Worm (Caenorhabditis elegans) whole organism, L4 larva: ENCODE data around the gene T04C10.3.

Experiments used
- D1046.2 ChIP-seq: fragments of 200-800 bp; sonication (Bioruptor generic); IDR thresholded peaks from 2 replicates; pipeline ENCODE4 v1.3.6; 2022; ENCODE audit warnings: missing genetic modification characterization, missing compliant biosample characterization
- F26F4.8 ChIP-seq: fragments of 200-800 bp; sonication (Bioruptor generic); conservative IDR thresholded peaks from 2 replicates; pipeline ENCODE4 v1.3.6; 2022; ENCODE audit warnings: missing genetic modification characterization, missing compliant biosample characterization
- T26A8.4 ChIP-seq: fragments of 200-800 bp; sonication (Bioruptor generic); IDR thresholded peaks from 2 replicates; pipeline ENCODE4 v1.3.6; 2022; ENCODE audit warnings: missing genetic modification characterization, missing compliant biosample characterization
- Y105C5A.15 ChIP-seq: fragments of 200-800 bp; sonication (Bioruptor generic); IDR thresholded peaks from 2 replicates; pipeline ENCODE4 v1.3.6; 2022; ENCODE audit warnings: missing genetic modification characterization, missing compliant biosample characterization
- Y75B8A.6 ChIP-seq: fragments of 200-800 bp; sonication (Bioruptor generic); IDR thresholded peaks from 2 replicates; pipeline ENCODE4 v1.3.6; 2022; ENCODE audit warnings: missing genetic modification reagents, missing genetic modification characterization, missing compliant biosample characterization
- ZK337.2 ChIP-seq: fragments of 200-800 bp; sonication (Bioruptor generic); IDR thresholded peaks from 2 replicates; pipeline ENCODE4 v1.3.6; 2022; ENCODE audit warnings: missing genetic modification reagents, missing genetic modification characterization, missing compliant biosample characterization
- ZK546.5 ChIP-seq, 2 experiments: sonication (generic microtip); optimal IDR thresholded peaks; 2 replicates each; lab custom pipeline; 2017; ENCODE audit warnings: missing biosample characterization in 2 of 2, missing genetic modification characterization in 2 of 2
- ceh-28 ChIP-seq: fragments of 150-350 bp; optimal IDR thresholded peaks from 2 replicates; lab custom pipeline; 2014; ENCODE audit warnings: missing biosample characterization, missing genetic modification reagents, missing genetic modification characterization
- ceh-32 ChIP-seq: sonication (generic microtip); optimal IDR thresholded peaks from 2 replicates; lab custom pipeline; 2016; ENCODE audit warnings: mild to moderate bottlenecking, missing genetic modification characterization, missing compliant biosample characterization; ENCODE audit not compliant: poor library complexity
- ceh-44 ChIP-seq: fragments of 200-800 bp; sonication (Bioruptor generic); IDR thresholded peaks from 2 replicates; pipeline ENCODE4 v1.3.6; 2022; ENCODE audit warnings: missing genetic modification reagents, missing genetic modification characterization, missing compliant biosample characterization
- ceh-62 ChIP-seq: sonication (generic microtip); optimal IDR thresholded peaks from 2 replicates; lab custom pipeline; 2017; ENCODE audit warnings: missing biosample characterization, missing genetic modification characterization
- ceh-82 ChIP-seq: sonication (generic microtip); optimal IDR thresholded peaks from 2 replicates; lab custom pipeline; 2017; ENCODE audit warnings: missing biosample characterization, missing genetic modification characterization
- cey-2 ChIP-seq: sonication (generic microtip); optimal IDR thresholded peaks from 3 replicates; lab custom pipeline; 2017; ENCODE audit warnings: missing genetic modification characterization, mild to moderate bottlenecking, missing compliant biosample characterization, antibody characterized with exemption, borderline replicate concordance; ENCODE audit not compliant: insufficient read depth
- dmd-6 ChIP-seq: fragments of 200-800 bp; sonication (Bioruptor generic); IDR thresholded peaks from 2 replicates; pipeline ENCODE4 v1.3.6; 2022; ENCODE audit warnings: missing genetic modification reagents, missing genetic modification characterization, missing compliant biosample characterization
- dmd-9 ChIP-seq: fragments of 200-800 bp; sonication (Bioruptor generic); IDR thresholded peaks from 2 replicates; pipeline ENCODE4 v1.3.6; 2022; ENCODE audit warnings: missing genetic modification reagents, missing genetic modification characterization, missing compliant biosample characterization
- duxl-1 ChIP-seq: sonication (generic microtip); optimal IDR thresholded peaks from 2 replicates; lab custom pipeline; 2016; ENCODE audit warnings: mild to moderate bottlenecking, missing genetic modification characterization, moderate library complexity, missing compliant biosample characterization; ENCODE audit not compliant: poor library complexity
- dve-1 ChIP-seq: sonication (generic microtip); optimal IDR thresholded peaks from 2 replicates; lab custom pipeline; 2017; ENCODE audit warnings: antibody characterized with exemption, mild to moderate bottlenecking, missing genetic modification characterization, missing compliant biosample characterization; ENCODE audit not compliant: insufficient read depth
- egl-43 ChIP-seq: fragments of 200-800 bp; sonication (Bioruptor generic); IDR thresholded peaks from 2 replicates; pipeline ENCODE4 v1.3.6; 2022; ENCODE audit warnings: missing genetic modification reagents, missing genetic modification characterization, missing compliant biosample characterization
- fkh-10 ChIP-seq: fragments of 150-350 bp; optimal IDR thresholded peaks from 2 replicates; lab custom pipeline; 2014; ENCODE audit warnings: missing biosample characterization, missing genetic modification reagents, missing genetic modification characterization
- hif-1 ChIP-seq, 2 experiments: sonication (generic microtip); optimal IDR thresholded peaks; 2 replicates each; lab custom pipeline; 2016 to 2017; ENCODE audit warnings: missing compliant biosample characterization in 2 of 2, missing genetic modification characterization in 2 of 2, missing genetic modification reagents in 2 of 2, missing genotype in 2 of 2, mild to moderate bottlenecking in 1 of 2
- hlh-30 ChIP-seq: sonication (generic microtip); optimal IDR thresholded peaks from 2 replicates; lab custom pipeline; 2017; ENCODE audit warnings: antibody characterized with exemption, mild to moderate bottlenecking, missing genetic modification characterization, missing compliant biosample characterization; ENCODE audit not compliant: insufficient read depth
- lin-13 ChIP-seq: fragments of 150-350 bp; optimal IDR thresholded peaks from 2 replicates; lab custom pipeline; 2014; ENCODE audit warnings: missing biosample characterization, missing genetic modification reagents, missing genetic modification characterization
- lin-15B ChIP-seq: fragments of 150-350 bp; sonication (generic microtip); optimal IDR thresholded peaks from 3 replicates; lab custom pipeline; 2014; ENCODE audit warnings: missing biosample characterization, missing genetic modification characterization
- lin-29 ChIP-seq: fragments of 200-800 bp; sonication (Bioruptor generic); IDR thresholded peaks from 2 replicates; pipeline ENCODE4 v1.3.6; 2022; ENCODE audit warnings: missing genetic modification reagents, missing genetic modification characterization, missing compliant biosample characterization
- lin-38 ChIP-seq: fragments of 200-800 bp; sonication (Bioruptor generic); IDR thresholded peaks from 2 replicates; pipeline ENCODE4 v1.3.6; 2022; ENCODE audit warnings: missing genetic modification reagents, missing genetic modification characterization, missing compliant biosample characterization
- lir-3 ChIP-seq: sonication (generic microtip); optimal IDR thresholded peaks from 2 replicates; lab custom pipeline; 2016; ENCODE audit warnings: mild to moderate bottlenecking, missing genetic modification characterization, missing compliant biosample characterization
- mdl-1 ChIP-seq, 2 experiments: fragments of 150-350 bp in 1 of 2; sonication (generic microtip) in 1 of 2; optimal IDR thresholded peaks; 2 replicates each; lab custom pipeline; 2014 to 2017; ENCODE audit warnings: missing biosample characterization in 2 of 2, missing genetic modification characterization in 2 of 2
- mep-1 ChIP-seq: fragments of 150-350 bp; sonication (generic microtip); optimal IDR thresholded peaks from 3 replicates; lab custom pipeline; 2014; ENCODE audit warnings: missing biosample characterization, missing genetic modification characterization
- mxl-3 ChIP-seq: fragments of 200-800 bp; sonication (Bioruptor generic); optimal IDR thresholded peaks from 2 replicates; lab custom pipeline; 2018; ENCODE audit warnings: mild to moderate bottlenecking, missing genetic modification characterization, missing compliant biosample characterization
- nhr-102 ChIP-seq: sonication (generic microtip); optimal IDR thresholded peaks from 2 replicates; lab custom pipeline; 2016; ENCODE audit warnings: mild to moderate bottlenecking, missing genetic modification characterization, moderate library complexity, missing compliant biosample characterization
- nhr-11 ChIP-seq: fragments of 150-350 bp; optimal IDR thresholded peaks from 2 replicates; lab custom pipeline; 2014; ENCODE audit warnings: missing biosample characterization, missing genetic modification characterization
- nhr-237 ChIP-seq: sonication (generic microtip); optimal IDR thresholded peaks from 2 replicates; lab custom pipeline; 2017; ENCODE audit warnings: missing biosample characterization, missing genetic modification characterization
- nhr-25 ChIP-seq: sonication (generic microtip); optimal IDR thresholded peaks from 2 replicates; lab custom pipeline; 2017; ENCODE audit warnings: missing genetic modification characterization, mild to moderate bottlenecking, missing compliant biosample characterization, antibody characterized with exemption, moderate library complexity, borderline replicate concordance; ENCODE audit not compliant: insufficient read depth
- nhr-42 ChIP-seq: fragments of 200-800 bp; sonication (Bioruptor generic); IDR thresholded peaks from 2 replicates; pipeline ENCODE4 v1.3.6; 2022; ENCODE audit warnings: missing genetic modification characterization, missing compliant biosample characterization
- nhr-48 ChIP-seq: sonication (generic microtip); optimal IDR thresholded peaks from 2 replicates; lab custom pipeline; 2016; ENCODE audit warnings: mild to moderate bottlenecking, missing genetic modification characterization, missing compliant biosample characterization
- nhr-76 ChIP-seq: fragments of 150-350 bp; optimal IDR thresholded peaks from 2 replicates; lab custom pipeline; 2014; ENCODE audit warnings: missing biosample characterization, missing genetic modification characterization
- nhr-77 ChIP-seq: fragments of 150-350 bp; optimal IDR thresholded peaks from 2 replicates; lab custom pipeline; 2014; ENCODE audit warnings: missing biosample characterization, missing genetic modification characterization
- pha-4 ChIP-seq, 2 experiments: fragments of 150-350 bp in 1 of 2; fragments of 200-800 bp in 1 of 2; sonication (Bioruptor generic) in 1 of 2; IDR thresholded peaks in 1 of 2; optimal IDR thresholded peaks in 1 of 2; 2 replicates each; pipeline versions ENCODE4 v1.3.6 to Lab custom; 2014 to 2022; ENCODE audit warnings: missing genetic modification characterization in 2 of 2, missing genetic modification reagents in 2 of 2, missing biosample characterization in 1 of 2, missing compliant biosample characterization in 1 of 2
- sdz-12 ChIP-seq: fragments of 200-800 bp; sonication (Bioruptor generic); optimal IDR thresholded peaks from 2 replicates; lab custom pipeline; 2018; ENCODE audit warnings: mild to moderate bottlenecking, missing genetic modification characterization, missing compliant biosample characterization
- set-16 ChIP-seq: fragments of 200-800 bp; sonication (Bioruptor generic); IDR thresholded peaks from 2 replicates; pipeline ENCODE4 v1.3.6; 2022; ENCODE audit warnings: missing genetic modification reagents, missing genetic modification characterization, missing compliant biosample characterization
- spr-1 ChIP-seq: sonication (generic microtip); optimal IDR thresholded peaks from 2 replicates; lab custom pipeline; 2016; ENCODE audit warnings: mild to moderate bottlenecking, missing genetic modification characterization, missing compliant biosample characterization
- tag-97 ChIP-seq: fragments of 200-800 bp; sonication (Bioruptor generic); IDR thresholded peaks from 2 replicates; pipeline ENCODE4 v1.3.6; 2022; ENCODE audit warnings: missing genetic modification characterization, missing compliant biosample characterization
- tra-1 ChIP-seq: fragments of 200-800 bp; sonication (Bioruptor generic); IDR thresholded peaks from 2 replicates; pipeline ENCODE4 v1.3.6; 2022; ENCODE audit warnings: missing genetic modification reagents, missing genetic modification characterization, missing compliant biosample characterization
- unc-130 ChIP-seq: sonication (generic microtip); optimal IDR thresholded peaks from 2 replicates; lab custom pipeline; 2016; ENCODE audit warnings: missing genetic modification reagents, missing genetic modification characterization, missing compliant biosample characterization
- zag-1 ChIP-seq: fragments of 150-350 bp; optimal IDR thresholded peaks from 2 replicates; lab custom pipeline; 2014; ENCODE audit warnings: missing biosample characterization, missing genetic modification characterization
- zfp-3 ChIP-seq: fragments of 200-800 bp; sonication (Bioruptor generic); conservative IDR thresholded peaks from 2 replicates; pipeline ENCODE4 v1.3.6; 2022; ENCODE audit warnings: missing genetic modification reagents, missing genetic modification characterization, missing compliant biosample characterization
- ztf-11 ChIP-seq: fragments of 150-350 bp; optimal IDR thresholded peaks from 2 replicates; lab custom pipeline; 2014; ENCODE audit warnings: missing biosample characterization, missing genetic modification characterization
- ztf-7 ChIP-seq: fragments of 150-350 bp; optimal IDR thresholded peaks from 2 replicates; lab custom pipeline; 2014; ENCODE audit warnings: missing biosample characterization, missing genetic modification characterization

The T04C10.3 gene

ce11 chrX:14813398-14813797 is 1.2 kb downstream of the T04C10.3 start (continued):
- TF ChIP-seq mep-1 (tag; lab: Kevin White, UChicago), result peak; percentile 89
- peak; percentile 85 for TF ChIP-seq dve-1 (tag; lab: Kevin White, UChicago)
- TF ChIP-seq ceh-82, result no peak
- TF ChIP-seq lin-15B, result no peak
- peak; percentile 71 to 84 for TF ChIP-seq mdl-1 (tag; optimal IDR thresholded peaks at IDR 0.05; lab: Kevin White, UChicago)
- peak; percentile 59 for TF ChIP-seq nhr-11
- TF ChIP-seq ceh-44 (GFP tag; lab: Robert Waterston, UW), result no peak
- TF ChIP-seq mxl-3, result peak; percentile 30
- no peak for TF ChIP-seq ceh-32 (tag; lab: Kevin White, UChicago)
- peak; percentile 60 for TF ChIP-seq spr-1 (tag; lab: Kevin White, UChicago)
- TF ChIP-seq ztf-11 (tag; lab: Kevin White, UChicago), result no peak
- peak; percentile 79 for TF ChIP-seq nhr-77
- peak; percentile 80 for TF ChIP-seq hlh-30 (tag; lab: Kevin White, UChicago)
- TF ChIP-seq lin-13, result no peak
- TF ChIP-seq lin-29, result 0 out of 2 replicates have a peak, but pooled peaks have one; percentile 17
- 0 out of 2 replicates have a peak, but pooled peaks have one; percentile 12 for TF ChIP-seq tra-1
- peak; percentile 68 for TF ChIP-seq T26A8.4 (GFP tag; lab: Robert Waterston, UW)
- no peak for TF ChIP-seq ceh-62 (tag; lab: Kevin White, UChicago)
- TF ChIP-seq cey-2 (tag; lab: Kevin White, UChicago), result no peak
- TF ChIP-seq lin-38 (GFP tag; lab: Robert Waterston, UW), result peak; percentile 49
- TF ChIP-seq nhr-76 (tag; lab: Kevin White, UChicago), result no peak
- TF ChIP-seq ztf-7, result peak; percentile 88
- TF ChIP-seq Y105C5A.15 (GFP tag; lab: Robert Waterston, UW), result no peak
- TF ChIP-seq nhr-48 (tag; lab: Kevin White, UChicago), result peak; percentile 50
- no peak for TF ChIP-seq sdz-12 (GFP tag; lab: Kevin White, UChicago)
- TF ChIP-seq tag-97 (GFP tag; lab: Robert Waterston, UW), result no peak
- no peak for TF ChIP-seq egl-43 (GFP tag; lab: Robert Waterston, UW)
- TF ChIP-seq, all 104 proteins: peak for 41

DNA sequence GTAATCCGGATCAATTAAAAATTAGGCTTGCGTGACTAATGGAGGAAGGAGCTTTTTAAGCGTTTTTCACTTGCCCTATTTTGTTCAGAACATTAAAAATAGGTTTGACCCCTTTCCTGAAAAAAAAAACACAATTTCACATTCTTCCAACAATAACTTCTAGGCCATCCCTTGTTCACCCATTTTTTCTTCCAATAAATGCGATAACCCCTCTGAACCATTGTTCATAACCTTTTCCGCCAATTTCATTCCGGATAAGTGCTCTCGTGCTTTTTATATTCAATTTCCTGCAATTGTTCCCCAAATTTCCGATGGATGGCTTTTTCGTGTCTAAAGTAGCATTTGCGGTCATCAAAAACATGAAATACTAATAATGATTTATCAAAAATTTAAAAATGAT is 3.3 kb downstream of the T04C10.3 start:
- TF ChIP-seq nhr-76 (tag; lab: Kevin White, UChicago) (no peak), nhr-42 (GFP tag; lab: Robert Waterston, UW) (no peak), dmd-9 (no peak), hif-1 (tag; optimal IDR thresholded peaks at IDR 0.05; lab: Kevin White, UChicago) (no peak), nhr-25 (tag; lab: Kevin White, UChicago) (peak; percentile 11), spr-1 (tag; lab: Kevin White, UChicago) (peak; percentile 34), nhr-11 (no peak), ceh-28 (tag; lab: Kevin White, UChicago) (no peak), fkh-10 (GFP tag; lab: Kevin White, UChicago) (no peak), zfp-3 (GFP tag; lab: Robert Waterston, UW) (peak; percentile 61; the same call in 1 of the 2 replicates), tag-97 (GFP tag; lab: Robert Waterston, UW) (0 out of 2 replicates have a peak, but pooled peaks have one; percentile 23), ZK337.2 (GFP tag; lab: Robert Waterston, UW) (no peak), mep-1 (tag; lab: Kevin White, UChicago) (no peak), set-16 (GFP tag; lab: Robert Waterston, UW) (no peak), pha-4 (GFP tag; IDR thresholded peaks at IDR 0.05; lab: Robert Waterston, UW) (no peak), pha-4 (tag; optimal IDR thresholded peaks at IDR 0.05; lab: Kevin White, UChicago) (no peak), duxl-1 (tag; lab: Kevin White, UChicago) (no peak), lin-15B (no peak), mdl-1 (tag; optimal IDR thresholded peaks at IDR 0.05; lab: Kevin White, UChicago) (no peak), nhr-237 (tag; lab: Kevin White, UChicago) (no peak), Y75B8A.6 (GFP tag; lab: Robert Waterston, UW) (peak; percentile 64), unc-130 (GFP tag; lab: Kevin White, UChicago) (no peak), lin-38 (GFP tag; lab: Robert Waterston, UW) (no peak), ZK546.5 (tag; optimal IDR thresholded peaks at IDR 0.05; lab: Kevin White, UChicago) (no peak), dmd-6 (no peak), zag-1 (no peak), nhr-102 (peak; percentile 60), D1046.2 (GFP tag; lab: Robert Waterston, UW) (no peak), lir-3 (tag; lab: Kevin White, UChicago) (peak; percentile 10), F26F4.8 (no peak)
